Worm (Caenorhabditis elegans) whole organism, L1 larva: ENCODE results near the gene htas-1.

Experiments used
- C16A3.4 ChIP-seq: fragments of 150-350 bp; optimal IDR thresholded peaks from 2 replicates; lab custom pipeline; 2014; ENCODE audit warnings: missing biosample characterization, missing genetic modification characterization
- C34B4.2 ChIP-seq: sonication (generic microtip); optimal IDR thresholded peaks from 2 replicates; lab custom pipeline; 2017; ENCODE audit warnings: mild to moderate bottlenecking, missing genetic modification characterization, missing compliant biosample characterization
- F16B12.6 ChIP-seq: fragments of 150-350 bp; optimal IDR thresholded peaks from 2 replicates; lab custom pipeline; 2014; ENCODE audit warnings: missing biosample characterization, missing genetic modification characterization
- Y116A8C.19 ChIP-seq: sonication (generic microtip); optimal IDR thresholded peaks from 2 replicates; lab custom pipeline; 2016; ENCODE audit warnings: missing compliant biosample characterization, missing genetic modification characterization, borderline replicate concordance
- aly-2 ChIP-seq: fragments of 150-350 bp; optimal IDR thresholded peaks from 2 replicates; lab custom pipeline; 2014; ENCODE audit warnings: missing biosample characterization, missing genetic modification characterization
- blmp-1 ChIP-seq: fragments of 150-350 bp; optimal IDR thresholded peaks from 2 replicates; lab custom pipeline; 2014; ENCODE audit warnings: missing biosample characterization, missing genetic modification characterization
- ceh-63 ChIP-seq: fragments of 200-800 bp; sonication (Bioruptor generic); optimal IDR thresholded peaks from 2 replicates; lab custom pipeline; 2018; ENCODE audit warnings: mild to moderate bottlenecking, missing genetic modification characterization, missing compliant biosample characterization
- ceh-82 ChIP-seq, 3 experiments: fragments of 150-350 bp in 1 of 3; sonication (generic microtip) in 2 of 3; optimal IDR thresholded peaks; 2 replicates each; lab custom pipeline; 2014 to 2017; ENCODE audit warnings: missing biosample characterization in 3 of 3, missing genetic modification characterization in 3 of 3
- dpl-1 ChIP-seq, 3 experiments: fragments of 150-350 bp in 2 of 3; sonication (generic microtip) in 1 of 3; optimal IDR thresholded peaks; 2 replicates each; lab custom pipeline; 2014 to 2017; ENCODE audit warnings: missing biosample characterization in 3 of 3, missing genetic modification characterization in 3 of 3, missing genetic modification reagents in 3 of 3
- dsc-1 ChIP-seq: sonication (generic microtip); optimal IDR thresholded peaks from 2 replicates; lab custom pipeline; 2016; ENCODE audit warnings: mild to moderate bottlenecking, missing genetic modification characterization, missing compliant biosample characterization
- efl-1 ChIP-seq, 4 experiments: fragments of 150-350 bp; optimal IDR thresholded peaks in 3 of 4; peaks in 1 of 4; 1 replicate in 1 of 4; 2 replicates in 3 of 4; lab custom pipeline; 2014; ENCODE audit warnings: missing biosample characterization in 2 of 4, missing genetic modification characterization in 2 of 4, missing genetic modification reagents in 2 of 4
- efl-3 ChIP-seq: fragments of 200-800 bp; sonication (Bioruptor generic); optimal IDR thresholded peaks from 2 replicates; lab custom pipeline; 2018; ENCODE audit warnings: mild to moderate bottlenecking, missing genetic modification characterization, missing compliant biosample characterization
- egl-13 ChIP-seq: sonication (generic microtip); optimal IDR thresholded peaks from 2 replicates; lab custom pipeline; 2016; ENCODE audit warnings: missing genotype, missing genetic modification reagents, missing genetic modification characterization, missing compliant biosample characterization
- elt-2 ChIP-seq: sonication (generic microtip); optimal IDR thresholded peaks from 2 replicates; lab custom pipeline; 2016; ENCODE audit warnings: missing genetic modification characterization, mild to moderate bottlenecking, inconsistent platforms, missing compliant biosample characterization, missing genetic modification reagents
- elt-3 ChIP-seq, 6 experiments: fragments of 150-350 bp in 1 of 6; sonication (generic microtip); optimal IDR thresholded peaks; 2 replicates each; lab custom pipeline; 2017 to 2018; ENCODE audit warnings: missing biosample characterization in 6 of 6, missing genetic modification characterization in 6 of 6, inconsistent platforms in 1 of 6
- ets-5 ChIP-seq: fragments of 200-800 bp; sonication (Bioruptor generic); IDR thresholded peaks from 2 replicates; pipeline ENCODE4 v1.3.6; 2022; ENCODE audit warnings: missing genetic modification characterization, missing compliant biosample characterization
- fkh-4 ChIP-seq: sonication (generic microtip); optimal IDR thresholded peaks from 2 replicates; lab custom pipeline; 2016; ENCODE audit warnings: missing compliant biosample characterization, missing genetic modification characterization, borderline replicate concordance
- fkh-8 ChIP-seq: sonication (generic microtip); optimal IDR thresholded peaks from 2 replicates; lab custom pipeline; 2016; ENCODE audit warnings: mild to moderate bottlenecking, missing genetic modification characterization, missing compliant biosample characterization
- fos-1 ChIP-seq: fragments of 150-350 bp; optimal IDR thresholded peaks from 2 replicates; lab custom pipeline; 2014; ENCODE audit warnings: missing biosample characterization, missing genetic modification characterization
- grh-1 ChIP-seq: fragments of 200-800 bp; sonication (Bioruptor generic); IDR thresholded peaks from 2 replicates; pipeline ENCODE4 v1.3.6; 2022; ENCODE audit warnings: missing genetic modification reagents, missing genetic modification characterization, missing compliant biosample characterization
- hlh-17 ChIP-seq: fragments of 200-800 bp; sonication (Bioruptor generic); optimal IDR thresholded peaks from 2 replicates; lab custom pipeline; 2018; ENCODE audit warnings: missing genetic modification characterization, mild to moderate bottlenecking, missing compliant biosample characterization, moderate library complexity, borderline replicate concordance
- hlh-4 ChIP-seq: sonication (generic microtip); optimal IDR thresholded peaks from 2 replicates; lab custom pipeline; 2016; ENCODE audit warnings: mild to moderate bottlenecking, missing genetic modification characterization, missing compliant biosample characterization
- hpl-2 ChIP-seq: fragments of 150-350 bp; optimal IDR thresholded peaks from 2 replicates; lab custom pipeline; 2014; ENCODE audit warnings: missing biosample characterization, missing genetic modification reagents, missing genetic modification characterization
- lin-13 ChIP-seq: fragments of 150-350 bp; optimal IDR thresholded peaks from 2 replicates; lab custom pipeline; 2014; ENCODE audit warnings: missing biosample characterization, missing genetic modification reagents, missing genetic modification characterization
- lin-15B ChIP-seq: fragments of 150-350 bp; sonication (generic microtip); optimal IDR thresholded peaks from 3 replicates; lab custom pipeline; 2014; ENCODE audit warnings: missing biosample characterization, missing genetic modification characterization
- lin-35 ChIP-seq, 2 experiments: fragments of 150-350 bp; optimal IDR thresholded peaks; 2 replicates each; lab custom pipeline; 2014; ENCODE audit warnings: missing biosample characterization in 2 of 2, missing genetic modification characterization in 2 of 2, missing genetic modification reagents in 2 of 2
- lir-3 ChIP-seq: sonication (generic microtip); optimal IDR thresholded peaks from 2 replicates; lab custom pipeline; 2016; ENCODE audit warnings: mild to moderate bottlenecking, missing genetic modification characterization, moderate library complexity, missing compliant biosample characterization; ENCODE audit not compliant: poor library complexity
- lsy-2 ChIP-seq, 2 experiments: fragments of 150-350 bp; optimal IDR thresholded peaks; 2 replicates each; lab custom pipeline; 2014; ENCODE audit warnings: missing biosample characterization in 2 of 2, missing genetic modification characterization in 2 of 2
- mdl-1 ChIP-seq, 2 experiments: fragments of 150-350 bp; optimal IDR thresholded peaks; 2 replicates each; lab custom pipeline; 2014 to 2017; ENCODE audit warnings: missing biosample characterization in 2 of 2, missing genetic modification characterization in 2 of 2, inconsistent platforms in 1 of 2
- mef-2 ChIP-seq: fragments of 150-350 bp; optimal IDR thresholded peaks from 2 replicates; lab custom pipeline; 2014; ENCODE audit warnings: missing biosample characterization, missing genetic modification characterization
- mep-1 ChIP-seq: fragments of 150-350 bp; optimal IDR thresholded peaks from 2 replicates; lab custom pipeline; 2014; ENCODE audit warnings: missing biosample characterization, missing genetic modification characterization
- nhr-19 ChIP-seq: fragments of 200-800 bp; sonication (Bioruptor generic); conservative IDR thresholded peaks from 2 replicates; pipeline ENCODE4 v1.3.6; 2022; ENCODE audit warnings: missing genetic modification characterization, missing compliant biosample characterization
- nhr-20 ChIP-seq: sonication (generic microtip); optimal IDR thresholded peaks from 2 replicates; lab custom pipeline; 2016; ENCODE audit warnings: mild to moderate bottlenecking, missing genetic modification characterization, missing compliant biosample characterization
- nhr-237 ChIP-seq: fragments of 150-350 bp; optimal IDR thresholded peaks from 2 replicates; lab custom pipeline; 2014; ENCODE audit warnings: missing biosample characterization, missing genetic modification characterization
- nhr-71 ChIP-seq: sonication (generic microtip); optimal IDR thresholded peaks from 2 replicates; lab custom pipeline; 2016; ENCODE audit warnings: mild to moderate bottlenecking, missing genetic modification characterization, moderate library complexity, missing compliant biosample characterization
- nhr-76 ChIP-seq: sonication (generic microtip); optimal IDR thresholded peaks from 2 replicates; lab custom pipeline; 2017; ENCODE audit warnings: missing biosample characterization, missing genetic modification characterization
- nhr-84 ChIP-seq: sonication (generic microtip); optimal IDR thresholded peaks from 2 replicates; lab custom pipeline; 2017; ENCODE audit warnings: missing biosample characterization, missing genetic modification characterization
- nhr-85 ChIP-seq: sonication (generic microtip); peaks from one replicate; lab custom pipeline; 2016; ENCODE audit warnings: missing genetic modification characterization, inconsistent platforms, missing compliant biosample characterization
- pag-3 ChIP-seq: sonication (generic microtip); optimal IDR thresholded peaks from 2 replicates; lab custom pipeline; 2017; ENCODE audit warnings: missing genetic modification characterization, mild to moderate bottlenecking, missing compliant biosample characterization, antibody characterized with exemption, borderline replicate concordance; ENCODE audit not compliant: insufficient read depth
- pqm-1 ChIP-seq: sonication (generic microtip); optimal IDR thresholded peaks from 3 replicates; lab custom pipeline; 2017; ENCODE audit warnings: missing biosample characterization, missing genetic modification characterization
- rnt-1 ChIP-seq: sonication (generic microtip); optimal IDR thresholded peaks from 2 replicates; lab custom pipeline; 2016; ENCODE audit warnings: mild to moderate bottlenecking, missing genetic modification characterization, moderate library complexity, missing compliant biosample characterization
- skn-1 ChIP-seq: fragments of 150-350 bp; optimal IDR thresholded peaks from 2 replicates; lab custom pipeline; 2014; ENCODE audit warnings: missing biosample characterization, missing genetic modification characterization
- snpc-4 ChIP-seq: fragments of 150-350 bp; optimal IDR thresholded peaks from 2 replicates; lab custom pipeline; 2014; ENCODE audit warnings: missing biosample characterization, missing genetic modification characterization
- snu-23 ChIP-seq: sonication (generic microtip); optimal IDR thresholded peaks from 2 replicates; lab custom pipeline; 2016; ENCODE audit warnings: missing genetic modification characterization, missing compliant biosample characterization
- sptf-1 ChIP-seq: fragments of 150-350 bp; optimal IDR thresholded peaks from 2 replicates; lab custom pipeline; 2014; ENCODE audit warnings: missing biosample characterization, missing genetic modification characterization
- sup-37 ChIP-seq: fragments of 200-800 bp; sonication (Bioruptor generic); optimal IDR thresholded peaks from 2 replicates; lab custom pipeline; 2018; ENCODE audit warnings: mild to moderate bottlenecking, missing genetic modification characterization, missing compliant biosample characterization
- tbx-2 ChIP-seq: sonication (generic microtip); optimal IDR thresholded peaks from 2 replicates; lab custom pipeline; 2016; ENCODE audit warnings: missing genetic modification characterization, missing compliant biosample characterization
- tlp-1 ChIP-seq: fragments of 150-350 bp; optimal IDR thresholded peaks from 2 replicates; lab custom pipeline; 2014; ENCODE audit warnings: missing biosample characterization, missing genetic modification characterization
- unc-130 ChIP-seq: fragments of 150-350 bp; optimal IDR thresholded peaks from 2 replicates; lab custom pipeline; 2017; ENCODE audit warnings: missing biosample characterization, missing genetic modification characterization, inconsistent platforms
- unc-30 ChIP-seq: sonication (generic microtip); optimal IDR thresholded peaks from 2 replicates; lab custom pipeline; 2017; ENCODE audit warnings: missing biosample characterization, missing genetic modification characterization
- xbp-1 ChIP-seq: sonication (generic microtip); optimal IDR thresholded peaks from 2 replicates; lab custom pipeline; 2016; ENCODE audit warnings: missing genetic modification characterization, missing compliant biosample characterization
- zag-1 ChIP-seq: fragments of 150-350 bp; optimal IDR thresholded peaks from 2 replicates; lab custom pipeline; 2014; ENCODE audit warnings: missing biosample characterization, missing genetic modification characterization

htas-1 gene

ce11 chrIV:9647789-9648361 is 35.5 kb downstream of the htas-1 start, which contains the start of gene amph-1:
Gene amph-1 (minus strand): TSS chrIV:9647873.
- TF ChIP-seq lin-15B (tag; lab: Kevin White, UChicago) (no peak), zag-1 (tag; lab: Kevin White, UChicago) (no peak), unc-130 (tag; lab: Kevin White, UChicago) (no peak), mef-2 (tag; lab: Kevin White, UChicago) (no peak), nhr-71 (tag; lab: Kevin White, UChicago) (peak; percentile 37), pqm-1 (tag; lab: Kevin White, UChicago) (no peak), grh-1 (GFP tag; lab: Robert Waterston, UW) (no peak), sptf-1 (tag; lab: Kevin White, UChicago) (no peak), lin-13 (no peak), nhr-237 (tag; lab: Kevin White, UChicago) (no peak), nhr-20 (tag; lab: Kevin White, UChicago) (peak; percentile 35), lsy-2 (tag; optimal IDR thresholded peaks at IDR 0.05; lab: Kevin White, UChicago) (peak; percentile 20 to 60), ets-5 (no peak), ceh-63 (GFP tag; lab: Kevin White, UChicago) (no peak), lin-35 (GFP tag; optimal IDR thresholded peaks at IDR 0.05; lab: Kevin White, UChicago) (peak; percentile 41), aly-2 (tag; lab: Kevin White, UChicago) (no peak), hpl-2 (GFP tag; lab: Kevin White, UChicago) (no peak), C34B4.2 (tag; lab: Kevin White, UChicago) (no peak), nhr-85 (tag; lab: Kevin White, UChicago) (peak; percentile 57), snpc-4 (tag; lab: Kevin White, UChicago) (no peak), mdl-1 (tag; optimal IDR thresholded peaks at IDR 0.05; lab: Kevin White, UChicago) (no peak), efl-1 (optimal IDR thresholded peaks at IDR 0.05; lab: Kevin White, UChicago) (peak; percentile 47 to 62), efl-1 (GFP tag; optimal IDR thresholded peaks at IDR 0.05 in 1 of 2; lab: Kevin White, UChicago) (no peak), snu-23 (GFP tag; lab: Kevin White, UChicago) (peak; percentile 58), fos-1 (tag; lab: Kevin White, UChicago) (no peak), rnt-1 (tag; lab: Kevin White, UChicago) (peak; percentile 45), nhr-84 (tag; lab: Kevin White, UChicago) (no peak), efl-3 (no peak), pag-3 (no peak), lir-3 (tag; lab: Kevin White, UChicago) (peak; percentile 2), elt-3 (tag; optimal IDR thresholded peaks at IDR 0.05; lab: Kevin White, UChicago) (peak in 1 of 6 experiments; percentile 8), elt-2 (no peak), F16B12.6 (tag; lab: Kevin White, UChicago) (no peak), hlh-17 (GFP tag; lab: Kevin White, UChicago) (no peak), ceh-82 (tag; optimal IDR thresholded peaks at IDR 0.05; lab: Kevin White, UChicago) (peak in 1 of 3 experiments; percentile 1), dpl-1 (GFP tag; optimal IDR thresholded peaks at IDR 0.05; lab: Kevin White, UChicago) (peak in 2 of 3 experiments; percentile 1 to 19), fkh-8 (tag; lab: Kevin White, UChicago) (no peak), hlh-4 (tag; lab: Kevin White, UChicago) (no peak), tbx-2 (peak; percentile 15), fkh-4 (tag; lab: Kevin White, UChicago) (no peak), sup-37 (no peak), dsc-1 (tag; lab: Kevin White, UChicago) (no peak), unc-30 (tag; lab: Kevin White, UChicago) (no peak), Y116A8C.19 (tag; lab: Kevin White, UChicago) (no peak), skn-1 (tag; lab: Kevin White, UChicago) (peak; percentile 1), C16A3.4 (tag; lab: Kevin White, UChicago) (no peak), nhr-76 (tag; lab: Kevin White, UChicago) (no peak), egl-13 (tag; lab: Kevin White, UChicago) (no peak), nhr-19 (no peak), mep-1 (tag; lab: Kevin White, UChicago) (peak; percentile 65), xbp-1 (no peak), tlp-1 (tag; lab: Kevin White, UChicago) (no peak), blmp-1 (tag; lab: Kevin White, UChicago) (peak; percentile 75)
